Fruit fly (Drosophila melanogaster): ENCODE data around the gene fzy.

fzy gene

DNA sequence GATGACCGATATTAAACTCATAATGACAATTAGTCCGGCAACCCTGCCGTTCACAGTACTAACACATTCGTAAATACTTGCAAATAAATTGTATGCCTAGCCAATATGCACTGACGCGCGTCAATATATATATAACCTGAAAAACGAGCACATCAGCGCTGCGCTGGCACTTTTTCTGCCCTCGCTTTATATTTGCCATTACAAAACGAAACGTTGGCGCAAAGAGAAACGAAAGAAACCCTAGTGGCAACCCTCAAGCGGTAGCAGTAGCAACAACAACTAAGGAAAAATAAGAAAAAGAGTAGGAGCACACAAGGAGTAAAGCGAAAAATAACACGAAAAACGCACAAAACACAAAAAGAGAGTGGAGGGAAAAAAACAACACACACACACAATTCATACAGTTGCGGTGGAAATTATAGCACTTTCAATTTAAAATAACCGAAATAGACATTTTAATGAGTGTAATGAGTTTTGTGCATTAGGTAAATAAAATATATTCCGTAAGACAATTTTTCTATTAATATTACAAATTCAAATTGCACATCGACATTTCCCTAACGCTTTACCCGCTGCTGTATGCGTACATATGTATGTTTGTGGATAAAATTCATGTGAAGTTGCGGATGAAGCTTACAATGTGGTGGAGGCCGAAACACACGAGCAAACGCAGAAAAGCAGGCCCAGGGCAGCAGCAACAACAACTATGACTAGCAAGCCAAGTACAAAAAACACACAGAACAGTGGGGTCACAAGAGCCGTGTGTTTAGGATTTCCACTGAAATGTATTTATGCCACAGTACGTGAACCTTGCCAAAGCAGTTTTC is 40.2 kb downstream of the fzy start (continued):
- TF ChIP-seq CG4318 (GFP tag; optimal IDR thresholded peaks at IDR 0.05), result peak; percentile 97
- peak; percentile 98 for TF ChIP-seq CG8319 (GFP tag; optimal IDR thresholded peaks at IDR 0.05)
- TF ChIP-seq CG11762 (GFP tag; optimal IDR thresholded peaks at IDR 0.05; ENCODE audit: insufficient read depth), result peak; percentile 99
- TF ChIP-seq CG15336 (GFP tag; IDR thresholded peaks at IDR 0.05), result peak; percentile 100
- TF ChIP-seq Blimp-1 (GFP tag; optimal IDR thresholded peaks at IDR 0.05), result peak; percentile 96
- peak; percentile 98 for TF ChIP-seq dac (GFP tag; optimal IDR thresholded peaks at IDR 0.05)
- TF ChIP-seq acj6 (GFP tag; optimal IDR thresholded peaks at IDR 0.05), result peak; percentile 99
- TF ChIP-seq eg (GFP tag; IDR thresholded peaks at IDR 0.05), result peak; percentile 99
- TF ChIP-seq vri (GFP tag; optimal IDR thresholded peaks at IDR 0.05), result peak; percentile 98
- peak; percentile 99 for TF ChIP-seq achi (GFP tag; optimal IDR thresholded peaks at IDR 0.05)
- peak; percentile 99 for TF ChIP-seq net (GFP tag; optimal IDR thresholded peaks at IDR 0.05)
- TF ChIP-seq cyc (GFP tag; optimal IDR thresholded peaks at IDR 0.05), result peak; percentile 99

DNA sequence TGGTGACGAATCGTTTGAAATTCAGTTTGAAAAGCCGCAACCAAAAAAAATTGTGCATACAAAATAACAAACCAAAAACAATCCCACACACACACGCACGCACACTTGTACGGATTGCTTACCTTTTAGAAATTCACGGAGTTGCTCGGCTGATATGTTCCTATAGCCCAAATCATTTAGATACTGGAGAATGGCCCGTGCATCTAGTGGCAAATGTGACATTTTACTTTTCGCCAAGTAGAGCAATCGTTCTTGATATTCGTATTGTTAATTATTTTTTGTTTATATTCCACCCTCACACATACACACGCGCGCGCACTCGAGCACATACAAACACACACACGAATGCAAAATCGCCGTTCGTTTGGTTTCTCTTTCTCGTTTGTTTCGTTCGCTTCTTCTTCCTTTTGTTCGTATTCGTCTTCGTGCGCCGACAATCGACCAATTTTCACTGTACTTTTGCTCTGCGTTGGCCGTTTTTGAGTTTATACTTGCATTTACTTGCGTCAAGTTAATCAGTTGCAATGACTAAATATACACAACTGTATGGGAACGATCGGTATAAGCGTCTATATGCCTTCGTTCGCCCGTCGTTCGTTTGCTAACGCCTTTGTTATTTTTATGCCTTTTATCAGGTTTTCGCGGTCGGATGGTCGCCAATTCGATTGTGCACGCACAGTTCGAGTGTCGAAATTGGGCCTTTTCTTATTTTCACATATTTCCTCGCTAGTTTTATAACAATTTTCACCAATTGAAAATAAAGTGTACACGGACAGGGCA is 41.2 kb downstream of the fzy start:
- TF ChIP-seq Sox102F (GFP tag; optimal IDR thresholded peaks at IDR 0.05) (no peak), CG11294 (GFP tag; IDR thresholded peaks at IDR 0.05) (no peak), Blimp-1 (GFP tag; optimal IDR thresholded peaks at IDR 0.05) (no peak), fd59A (GFP tag; optimal IDR thresholded peaks at IDR 0.05) (no peak), net (GFP tag; optimal IDR thresholded peaks at IDR 0.05) (no peak), Gug (GFP tag; IDR thresholded peaks at IDR 0.05) (no peak), CG31627 (GFP tag; optimal IDR thresholded peaks at IDR 0.05) (no peak), CG3919 (GFP tag; optimal IDR thresholded peaks at IDR 0.05) (no peak), CG11902 (GFP tag; optimal IDR thresholded peaks at IDR 0.05) (no peak), CG6163 (GFP tag; IDR thresholded peaks at IDR 0.05) (no peak; the same call in 2 of the 3 replicates)

DNA sequence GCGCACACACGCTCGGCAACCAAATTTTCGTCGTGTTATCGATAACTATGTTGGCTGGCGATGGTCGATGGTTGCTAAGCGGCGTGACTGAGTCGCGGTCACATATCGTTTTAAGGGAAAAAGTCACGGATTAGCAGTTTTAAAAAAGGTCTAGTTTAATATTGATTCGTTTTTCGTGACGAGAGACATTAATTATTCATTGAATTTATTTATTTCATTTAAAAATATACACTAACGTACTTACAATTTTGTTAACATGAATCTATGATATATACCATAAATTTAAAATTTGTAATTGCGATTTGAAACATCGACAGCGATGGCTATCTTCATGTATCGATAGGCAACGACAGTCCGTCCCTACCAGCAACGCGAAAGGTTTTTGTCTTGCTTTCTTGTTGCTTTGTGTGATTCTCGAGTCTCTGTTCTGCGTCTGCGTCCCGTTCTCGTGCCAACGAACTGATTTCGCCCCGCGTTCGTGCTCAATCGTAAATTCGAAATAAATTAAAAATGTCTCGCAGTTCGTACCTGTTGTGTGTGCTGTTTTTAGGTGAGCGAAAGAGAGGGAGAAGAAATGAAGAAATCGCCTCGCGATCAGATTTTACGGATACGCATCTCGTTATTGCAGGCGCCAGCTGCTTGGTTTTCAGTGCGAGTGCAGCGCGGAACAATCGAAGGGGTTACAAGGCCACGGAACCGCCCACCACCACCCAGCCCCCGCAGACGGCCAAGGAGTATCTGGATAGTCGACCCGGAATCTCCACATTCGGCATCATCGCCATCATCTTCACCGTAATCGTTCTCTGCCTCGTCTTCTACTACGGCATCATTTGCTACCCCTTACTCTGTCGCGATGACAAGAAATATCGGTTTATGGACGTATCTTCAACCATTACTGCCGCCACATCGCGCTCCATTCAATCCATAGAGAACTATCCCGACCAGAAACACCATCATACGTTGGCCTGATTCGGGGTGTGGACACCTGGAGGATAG is 42.1 kb downstream of the fzy start, which contains the start of the genes Hyls1, chif and CG4455:
Hyls1 (minus strand) TSS at position 44 of the 996 bp plus-strand sequence.
chif (minus strand) TSS at position 44 of the 996 bp plus-strand sequence.
CG4455 (plus strand) TSS at position 350 of the 996 bp plus-strand sequence.
- TF ChIP-seq Eip78C (GFP tag), result peak; percentile 65
- peak; percentile 36 for TF ChIP-seq lz (GFP tag; optimal IDR thresholded peaks at IDR 0.05)
- TF ChIP-seq ss (GFP tag; optimal IDR thresholded peaks at IDR 0.05), result no peak
- no peak for TF ChIP-seq CG8632 (GFP tag; optimal IDR thresholded peaks at IDR 0.05)
- TF ChIP-seq svp (GFP tag), result peak; percentile 77
- TF ChIP-seq achi (GFP tag; optimal IDR thresholded peaks at IDR 0.05), result peak; percentile 46
- TF ChIP-seq spab (GFP tag; optimal IDR thresholded peaks at IDR 0.05), result no peak
- TF ChIP-seq CG6792 (GFP tag; optimal IDR thresholded peaks at IDR 0.05), result peak; percentile 32
- no peak for TF ChIP-seq eg (GFP tag; IDR thresholded peaks at IDR 0.05)
- TF ChIP-seq CG11294 (GFP tag; IDR thresholded peaks at IDR 0.05), result no peak
- no peak for TF ChIP-seq salr (GFP tag; optimal IDR thresholded peaks at IDR 0.05)
- TF ChIP-seq Ets96B (tag; optimal IDR thresholded peaks at IDR 0.05), result peak; percentile 35
- TF ChIP-seq cyc (GFP tag; optimal IDR thresholded peaks at IDR 0.05), result peak; percentile 5
- no peak for TF ChIP-seq CG8319 (GFP tag; optimal IDR thresholded peaks at IDR 0.05)
- no peak for TF ChIP-seq Sox15 (GFP tag; optimal IDR thresholded peaks at IDR 0.05)
- no peak for TF ChIP-seq CG16779 (tag; optimal IDR thresholded peaks at IDR 0.05)
- TF ChIP-seq dac (GFP tag; optimal IDR thresholded peaks at IDR 0.05), result no peak
- no peak for TF ChIP-seq Eip75B (GFP tag; optimal IDR thresholded peaks at IDR 0.05)
- peak; percentile 34; the same call in 1 of the 3 replicates for TF ChIP-seq CG6163 (GFP tag; IDR thresholded peaks at IDR 0.05)
- no peak for TF ChIP-seq CG8119 (GFP tag; IDR thresholded peaks at IDR 0.05)
- peak; percentile 24 for TF ChIP-seq CG31627 (GFP tag; optimal IDR thresholded peaks at IDR 0.05)
- TF ChIP-seq CG10631 (GFP tag; optimal IDR thresholded peaks at IDR 0.05), result peak; percentile 41
- TF ChIP-seq Gug (GFP tag; IDR thresholded peaks at IDR 0.05), result no peak
- TF ChIP-seq Ets21C (GFP tag; optimal IDR thresholded peaks at IDR 0.05), result no peak
- TF ChIP-seq Sox102F (GFP tag; optimal IDR thresholded peaks at IDR 0.05), result peak; percentile 28
- TF ChIP-seq topi (GFP tag; optimal IDR thresholded peaks at IDR 0.05), result no peak
- peak; percentile 29 for TF ChIP-seq Hr4 (GFP tag; optimal IDR thresholded peaks at IDR 0.05)
- TF ChIP-seq fd59A (GFP tag; optimal IDR thresholded peaks at IDR 0.05), result no peak
- TF ChIP-seq CG32006 (GFP tag; optimal IDR thresholded peaks at IDR 0.05), result no peak
- TF ChIP-seq Eip93F (GFP tag; optimal IDR thresholded peaks at IDR 0.05), result peak; percentile 33
- TF ChIP-seq pdm3 (GFP tag; optimal IDR thresholded peaks at IDR 0.05), result peak; percentile 39
- TF ChIP-seq CG6808 (GFP tag; optimal IDR thresholded peaks at IDR 0.05), result peak; percentile 26

Data from whole organism, prepupa.